Worm (Caenorhabditis elegans) whole organism, young adult: ENCODE results near the gene eat-2.

Source experiments
- C17E4.6 ChIP-seq: fragments of 200-800 bp; sonication (Bioruptor generic); IDR thresholded peaks from 2 replicates; pipeline ENCODE4 v1.3.6; 2022; ENCODE audit warnings: missing genetic modification reagents, missing genetic modification characterization, missing compliant biosample characterization
- D2030.7 ChIP-seq: fragments of 200-800 bp; sonication (Bioruptor generic); IDR thresholded peaks from 2 replicates; pipeline ENCODE4 v1.3.6; 2022; ENCODE audit warnings: missing genetic modification reagents, missing genetic modification characterization, missing compliant biosample characterization
- F22D6.2 ChIP-seq: sonication (generic microtip); optimal IDR thresholded peaks from 2 replicates; lab custom pipeline; 2016; ENCODE audit warnings: mild to moderate bottlenecking, missing genetic modification characterization, missing compliant biosample characterization
- F23B12.7 ChIP-seq: sonication (generic microtip); optimal IDR thresholded peaks from 2 replicates; lab custom pipeline; 2017; ENCODE audit warnings: missing genetic modification characterization, mild to moderate bottlenecking, missing compliant biosample characterization, antibody characterized with exemption, moderate library complexity; ENCODE audit not compliant: insufficient read depth
- F37B4.10 ChIP-seq: fragments of 200-800 bp; sonication (Bioruptor generic); IDR thresholded peaks from 2 replicates; pipeline ENCODE4 v1.3.6; 2022; ENCODE audit warnings: missing genetic modification characterization, missing compliant biosample characterization
- F49E8.2 ChIP-seq: sonication (generic microtip); optimal IDR thresholded peaks from 3 replicates; lab custom pipeline; 2017; ENCODE audit warnings: missing genetic modification characterization, mild to moderate bottlenecking, missing compliant biosample characterization, antibody characterized with exemption, moderate library complexity; ENCODE audit not compliant: insufficient read depth
- F55B11.4 ChIP-seq: sonication (generic microtip); optimal IDR thresholded peaks from 2 replicates; lab custom pipeline; 2016; ENCODE audit warnings: missing compliant biosample characterization, missing genetic modification characterization, borderline replicate concordance; ENCODE audit not compliant: insufficient read depth
- F57A8.1 ChIP-seq: fragments of 200-800 bp; sonication (Bioruptor generic); optimal IDR thresholded peaks from 2 replicates; lab custom pipeline; 2018; ENCODE audit warnings: mild to moderate bottlenecking, missing genetic modification characterization, moderate library complexity, missing compliant biosample characterization
- K12H6.12 ChIP-seq: fragments of 200-800 bp; sonication (Bioruptor generic); optimal IDR thresholded peaks from 2 replicates; lab custom pipeline; 2018; ENCODE audit warnings: mild to moderate bottlenecking, missing genetic modification characterization, missing compliant biosample characterization
- Y56A3A.18 ChIP-seq: fragments of 200-800 bp; sonication (Bioruptor generic); IDR thresholded peaks from 2 replicates; pipeline ENCODE4 v1.3.6; 2022; ENCODE audit warnings: missing genetic modification reagents, missing genetic modification characterization, missing compliant biosample characterization
- Y95B8A.8 ChIP-seq: fragments of 200-800 bp; sonication (Bioruptor generic); IDR thresholded peaks from 2 replicates; pipeline ENCODE4 v1.3.6; 2022; ENCODE audit warnings: missing genetic modification reagents, missing genetic modification characterization, missing compliant biosample characterization
- ZK185.1 ChIP-seq: sonication (generic microtip); optimal IDR thresholded peaks from 2 replicates; lab custom pipeline; 2016; ENCODE audit warnings: mild to moderate bottlenecking, missing genetic modification characterization, missing compliant biosample characterization; ENCODE audit not compliant: poor library complexity, severe bottlenecking
- atf-7 ChIP-seq: sonication (generic microtip); optimal IDR thresholded peaks from 2 replicates; lab custom pipeline; 2017; ENCODE audit warnings: mild to moderate bottlenecking, missing genetic modification characterization, missing compliant biosample characterization
- attf-3 ChIP-seq: fragments of 200-800 bp; sonication (Bioruptor generic); conservative IDR thresholded peaks from 2 replicates; pipeline ENCODE4 v1.3.6; 2022; ENCODE audit warnings: missing genetic modification reagents, missing genetic modification characterization, missing compliant biosample characterization
- attf-5 ChIP-seq: fragments of 200-800 bp; sonication (Bioruptor generic); optimal IDR thresholded peaks from 2 replicates; lab custom pipeline; 2018; ENCODE audit warnings: mild to moderate bottlenecking, missing genetic modification characterization, missing compliant biosample characterization
- attf-6 ChIP-seq: fragments of 200-800 bp; sonication (Bioruptor generic); IDR thresholded peaks from 2 replicates; pipeline ENCODE4 v1.3.6; 2022; ENCODE audit warnings: missing genetic modification reagents, missing genetic modification characterization, missing compliant biosample characterization
- bed-2 ChIP-seq: fragments of 200-800 bp; sonication (Bioruptor generic); IDR thresholded peaks from 2 replicates; pipeline ENCODE4 v1.3.6; 2022; ENCODE audit warnings: missing genetic modification reagents, missing genetic modification characterization, missing compliant biosample characterization
- ccch-3 ChIP-seq: fragments of 200-800 bp; sonication (Bioruptor generic); optimal IDR thresholded peaks from 2 replicates; lab custom pipeline; 2018; ENCODE audit warnings: mild to moderate bottlenecking, missing genetic modification characterization, missing compliant biosample characterization
- cebp-2 ChIP-seq: fragments of 200-800 bp; sonication (Bioruptor generic); IDR thresholded peaks from 2 replicates; pipeline ENCODE4 v1.3.6; 2022; ENCODE audit warnings: missing genetic modification characterization, missing compliant biosample characterization
- ceh-91 ChIP-seq: fragments of 200-800 bp; sonication (Bioruptor generic); IDR thresholded peaks from 2 replicates; pipeline ENCODE4 v1.3.6; 2022; ENCODE audit warnings: missing genetic modification reagents, missing genetic modification characterization, missing compliant biosample characterization
- die-1 ChIP-seq: sonication (generic microtip); optimal IDR thresholded peaks from 2 replicates; lab custom pipeline; 2016; ENCODE audit warnings: missing genotype, mild to moderate bottlenecking, missing genetic modification characterization, missing compliant biosample characterization
- egl-44 ChIP-seq: fragments of 200-800 bp; sonication (Bioruptor generic); IDR thresholded peaks from 2 replicates; pipeline ENCODE4 v1.3.6; 2022; ENCODE audit warnings: missing genetic modification reagents, missing genetic modification characterization, missing compliant biosample characterization
- egrh-3 ChIP-seq: fragments of 200-800 bp; sonication (Bioruptor generic); IDR thresholded peaks from 2 replicates; pipeline ENCODE4 v1.3.6; 2022; ENCODE audit warnings: missing genetic modification reagents, missing genetic modification characterization, missing compliant biosample characterization
- ekl-4 ChIP-seq: fragments of 200-800 bp; sonication (Bioruptor generic); IDR thresholded peaks from 2 replicates; pipeline ENCODE4 v1.3.6; 2022; ENCODE audit warnings: missing genetic modification reagents, missing genetic modification characterization, missing compliant biosample characterization
- fkh-3 ChIP-seq: sonication (generic microtip); optimal IDR thresholded peaks from 2 replicates; lab custom pipeline; 2016; ENCODE audit warnings: mild to moderate bottlenecking, missing genetic modification characterization, missing compliant biosample characterization
- hmg-1.2 ChIP-seq: fragments of 200-800 bp; sonication (Bioruptor generic); IDR thresholded peaks from 2 replicates; pipeline ENCODE4 v1.3.6; 2022; ENCODE audit warnings: missing genetic modification reagents, missing genetic modification characterization, missing compliant biosample characterization
- hmg-20 ChIP-seq: fragments of 200-800 bp; sonication (Bioruptor generic); IDR thresholded peaks from 2 replicates; pipeline ENCODE4 v1.3.6; 2022; ENCODE audit warnings: missing genetic modification reagents, missing genetic modification characterization, missing compliant biosample characterization
- hrde-1 ChIP-seq: sonication (generic microtip); optimal IDR thresholded peaks from 2 replicates; lab custom pipeline; 2016; ENCODE audit warnings: missing genetic modification characterization, mild to moderate bottlenecking, missing compliant biosample characterization, moderate library complexity, missing genotype, missing genetic modification reagents, borderline replicate concordance
- let-607 ChIP-seq, 2 experiments: fragments of 200-800 bp in 1 of 2; sonication (Bioruptor generic) in 1 of 2; sonication (generic microtip) in 1 of 2; optimal IDR thresholded peaks; 2 replicates each; lab custom pipeline; 2016 to 2018; ENCODE audit warnings: mild to moderate bottlenecking in 2 of 2, missing compliant biosample characterization in 2 of 2, missing genetic modification characterization in 2 of 2, moderate library complexity in 2 of 2, missing genotype in 1 of 2
- lsl-1 ChIP-seq: fragments of 200-800 bp; sonication (Bioruptor generic); optimal IDR thresholded peaks from 2 replicates; lab custom pipeline; 2018; ENCODE audit warnings: mild to moderate bottlenecking, missing genetic modification characterization, moderate library complexity, missing compliant biosample characterization
- madf-3 ChIP-seq: fragments of 200-800 bp; sonication (Bioruptor generic); IDR thresholded peaks from 2 replicates; pipeline ENCODE4 v1.3.6; 2022; ENCODE audit warnings: missing genetic modification reagents, missing genetic modification characterization, missing compliant biosample characterization
- madf-6 ChIP-seq: fragments of 200-800 bp; sonication (Bioruptor generic); IDR thresholded peaks from 2 replicates; pipeline ENCODE4 v1.3.6; 2022; ENCODE audit warnings: missing genetic modification reagents, missing genetic modification characterization, missing compliant biosample characterization
- nfya-1 ChIP-seq: sonication (generic microtip); optimal IDR thresholded peaks from 2 replicates; lab custom pipeline; 2017; ENCODE audit warnings: antibody characterized with exemption, missing compliant biosample characterization, missing genetic modification characterization, borderline replicate concordance; ENCODE audit not compliant: insufficient read depth
- nfya-2 ChIP-seq: fragments of 200-800 bp; sonication (Bioruptor generic); IDR thresholded peaks from 2 replicates; pipeline ENCODE4 v1.3.6; 2022; ENCODE audit warnings: missing genetic modification reagents, missing genetic modification characterization, missing compliant biosample characterization
- pha-4 ChIP-seq: fragments of 150-350 bp; sonication (generic microtip); optimal IDR thresholded peaks from 2 replicates; lab custom pipeline; 2014; ENCODE audit warnings: missing biosample characterization, missing genetic modification reagents, missing genetic modification characterization
- rcor-1 ChIP-seq: fragments of 200-800 bp; sonication (Bioruptor generic); IDR thresholded peaks from 2 replicates; pipeline ENCODE4 v1.3.6; 2022; ENCODE audit warnings: missing genetic modification reagents, missing genetic modification characterization, missing compliant biosample characterization
- rpc-1 ChIP-seq, 2 experiments: fragments of 150-350 bp in 1 of 2; sonication (generic microtip) in 1 of 2; optimal IDR thresholded peaks; 2 replicates each; lab custom pipeline; 2014 to 2018; ENCODE audit warnings: missing biosample characterization in 1 of 2, missing genetic modification characterization in 1 of 2, missing genetic modification reagents in 1 of 2, missing genotype in 1 of 2
- somi-1 ChIP-seq: fragments of 200-800 bp; sonication (Bioruptor generic); optimal IDR thresholded peaks from 2 replicates; lab custom pipeline; 2018; ENCODE audit warnings: mild to moderate bottlenecking, missing genetic modification characterization, missing compliant biosample characterization
- sptf-2 ChIP-seq: fragments of 200-800 bp; sonication (Bioruptor generic); optimal IDR thresholded peaks from 2 replicates; lab custom pipeline; 2018; ENCODE audit warnings: mild to moderate bottlenecking, missing genetic modification characterization, missing compliant biosample characterization
- tbp1 ChIP-seq: fragments of 200-800 bp; sonication (Bioruptor generic); optimal IDR thresholded peaks from 2 replicates; lab custom pipeline; 2018; ENCODE audit warnings: mild to moderate bottlenecking, missing genetic modification characterization, missing compliant biosample characterization
- zim-3 ChIP-seq: sonication (generic microtip); optimal IDR thresholded peaks from 2 replicates; lab custom pipeline; 2017; ENCODE audit warnings: mild to moderate bottlenecking, missing genetic modification characterization, moderate library complexity, missing compliant biosample characterization
- ztf-18 ChIP-seq: sonication (generic microtip); optimal IDR thresholded peaks from 2 replicates; lab custom pipeline; 2016; ENCODE audit warnings: missing genotype, mild to moderate bottlenecking, missing genetic modification characterization, missing compliant biosample characterization
- ztf-22 ChIP-seq: fragments of 200-800 bp; sonication (Bioruptor generic); optimal IDR thresholded peaks from 2 replicates; lab custom pipeline; 2018; ENCODE audit warnings: mild to moderate bottlenecking, missing genetic modification characterization, moderate library complexity, missing compliant biosample characterization
- ztf-25 ChIP-seq: fragments of 200-800 bp; sonication (Bioruptor generic); IDR thresholded peaks from 2 replicates; pipeline ENCODE4 v1.3.6; 2022; ENCODE audit warnings: missing genetic modification reagents, missing genetic modification characterization, missing compliant biosample characterization
- ztf-26 ChIP-seq: sonication (generic microtip); optimal IDR thresholded peaks from 2 replicates; lab custom pipeline; 2017; ENCODE audit warnings: missing genetic modification characterization, missing compliant biosample characterization
- ztf-28 ChIP-seq: fragments of 200-800 bp; sonication (Bioruptor generic); IDR thresholded peaks from 2 replicates; pipeline ENCODE4 v1.3.6; 2022; ENCODE audit warnings: missing genetic modification reagents, missing genetic modification characterization, missing compliant biosample characterization
- ztf-3 ChIP-seq: fragments of 200-800 bp; sonication (Bioruptor generic); optimal IDR thresholded peaks from 2 replicates; lab custom pipeline; 2018; ENCODE audit warnings: mild to moderate bottlenecking, missing genetic modification characterization, missing compliant biosample characterization

Gene eat-2

ce11 chrII:14143838-14144268, 27.6 kb downstream of the eat-2 start, which contains the start of gene W03H9.2 (continued):
- TF ChIP-seq nfya-2 (GFP tag; lab: Robert Waterston, UW) = no peak
- no peak for TF ChIP-seq nfya-1 (tag; lab: Kevin White, UChicago)
- TF ChIP-seq ZK185.1 = no peak
- peak; percentile 9 for TF ChIP-seq lsl-1
- TF ChIP-seq pha-4 (tag; lab: Kevin White, UChicago) = no peak
- no peak for TF ChIP-seq die-1 (tag; lab: Kevin White, UChicago)
- no peak for TF ChIP-seq C17E4.6 (GFP tag; lab: Robert Waterston, UW)
- TF ChIP-seq rpc-1 (optimal IDR thresholded peaks at IDR 0.05; lab: Kevin White, UChicago) = no peak
- TF ChIP-seq rpc-1 (tag; optimal IDR thresholded peaks at IDR 0.05; lab: Kevin White, UChicago) = no peak
- peak; percentile 60 for TF ChIP-seq ztf-18 (tag; lab: Kevin White, UChicago)
- no peak for TF ChIP-seq hrde-1 (tag; lab: Kevin White, UChicago)
- peak; percentile 3 for TF ChIP-seq somi-1 (GFP tag; lab: Kevin White, UChicago)
- TF ChIP-seq bed-2 (GFP tag; lab: Robert Waterston, UW) = peak; percentile 56; the same call in 1 of the 2 replicates
- TF ChIP-seq hmg-20 (GFP tag; lab: Robert Waterston, UW) = no peak
- no peak for TF ChIP-seq F23B12.7
- no peak for TF ChIP-seq ztf-28
- no peak for TF ChIP-seq madf-6 (GFP tag; lab: Robert Waterston, UW)
- TF ChIP-seq ztf-22 = no peak
- TF ChIP-seq egrh-3 (GFP tag; lab: Robert Waterston, UW) = no peak
- peak in 1 of 2 experiments; percentile 43 for TF ChIP-seq let-607 (tag; optimal IDR thresholded peaks at IDR 0.05; lab: Kevin White, UChicago)
- TF ChIP-seq ztf-3 (GFP tag; lab: Kevin White, UChicago) = no peak
- no peak; the same call in 1 of the 2 replicates for TF ChIP-seq rcor-1
- TF ChIP-seq atf-7 (tag; lab: Kevin White, UChicago) = no peak
- no peak for TF ChIP-seq cebp-2 (GFP tag; lab: Robert Waterston, UW)
- TF ChIP-seq Y56A3A.18 (GFP tag; lab: Robert Waterston, UW) = no peak
- TF ChIP-seq attf-6 (GFP tag; lab: Robert Waterston, UW) = no peak
- TF ChIP-seq K12H6.12 (tag; lab: Kevin White, UChicago) = peak; percentile 74
- TF ChIP-seq tbp1 (GFP tag; lab: Kevin White, UChicago) = peak; percentile 37
- no peak for TF ChIP-seq D2030.7 (GFP tag; lab: Robert Waterston, UW)
- peak; percentile 56 for TF ChIP-seq attf-5 (GFP tag; lab: Kevin White, UChicago)
- TF ChIP-seq ztf-25 (GFP tag; lab: Robert Waterston, UW) = no peak
- no peak for TF ChIP-seq attf-3 (GFP tag; lab: Robert Waterston, UW)
- TF ChIP-seq sptf-2 (GFP tag; lab: Kevin White, UChicago) = no peak
- no peak for TF ChIP-seq egl-44 (GFP tag; lab: Robert Waterston, UW)
- no peak for TF ChIP-seq F49E8.2 (tag; lab: Kevin White, UChicago)
- TF ChIP-seq ceh-91 (GFP tag; lab: Robert Waterston, UW) = no peak
- TF ChIP-seq Y95B8A.8 (GFP tag; lab: Robert Waterston, UW) = no peak
- TF ChIP-seq fkh-3 (tag; lab: Kevin White, UChicago) = no peak
- TF ChIP-seq F22D6.2 (tag; lab: Kevin White, UChicago) = no peak
- TF ChIP-seq ekl-4 = no peak
- no peak; the same call in 1 of the 2 replicates for TF ChIP-seq hmg-1.2 (GFP tag; lab: Robert Waterston, UW)
- TF ChIP-seq ccch-3 (GFP tag; lab: Kevin White, UChicago) = peak; percentile 46
- TF ChIP-seq madf-3 (GFP tag; lab: Robert Waterston, UW) = no peak
- no peak for TF ChIP-seq F37B4.10 (GFP tag; lab: Robert Waterston, UW)
- TF ChIP-seq F57A8.1 (GFP tag; lab: Kevin White, UChicago) = no peak
- no peak for TF ChIP-seq zim-3
- no peak for TF ChIP-seq F55B11.4 (tag; lab: Kevin White, UChicago)
- no peak for TF ChIP-seq ztf-26
